Fruit fly (Drosophila melanogaster) whole organism, adult: ENCODE data around the gene Scox.

Experiments used
- CG11617 ChIP-seq: fragments of 200-800 bp; sonication (Bioruptor generic); optimal IDR thresholded peaks from 2 replicates; lab custom pipeline; 2017; ENCODE audit warnings: mild to moderate bottlenecking, missing biosample characterization, missing genetic modification reagents, missing genetic modification characterization
- CG12768 ChIP-seq: fragments of 200-800 bp; sonication (Bioruptor generic); optimal IDR thresholded peaks from 2 replicates; lab custom pipeline; 2017; ENCODE audit warnings: missing biosample characterization, missing genetic modification characterization, mild to moderate bottlenecking, moderate library complexity, missing genetic modification reagents
- CG14711 ChIP-seq: fragments of 200-800 bp; sonication (Bioruptor generic); optimal IDR thresholded peaks from 2 replicates; lab custom pipeline; 2018; ENCODE audit warnings: missing biosample characterization, mild to moderate bottlenecking, missing genetic modification characterization, moderate library complexity
- CG1620 ChIP-seq: fragments of 200-800 bp; sonication (Bioruptor generic); optimal IDR thresholded peaks from 2 replicates; lab custom pipeline; 2016; ENCODE audit warnings: missing biosample characterization, missing genetic modification characterization
- CG33017 ChIP-seq: fragments of 200-800 bp; sonication (Bioruptor generic); optimal IDR thresholded peaks from 2 replicates; lab custom pipeline; 2018; ENCODE audit warnings: missing biosample characterization, mild to moderate bottlenecking, missing genetic modification characterization, moderate library complexity
- CG5204 ChIP-seq: fragments of 200-800 bp; sonication (Bioruptor generic); optimal IDR thresholded peaks from 2 replicates; lab custom pipeline; 2016; ENCODE audit warnings: missing biosample characterization, missing genetic modification characterization
- CG7045 ChIP-seq: fragments of 200-800 bp; sonication (Bioruptor generic); optimal IDR thresholded peaks from 2 replicates; lab custom pipeline; 2017; ENCODE audit warnings: missing biosample characterization, mild to moderate bottlenecking, missing genetic modification characterization
- CG7101 ChIP-seq: fragments of 200-800 bp; sonication (Bioruptor generic); optimal IDR thresholded peaks from 2 replicates; lab custom pipeline; 2018; ENCODE audit warnings: missing biosample characterization, mild to moderate bottlenecking, missing genetic modification characterization, moderate library complexity
- Clk ChIP-seq: fragments of 200-800 bp; sonication (Bioruptor generic); optimal IDR thresholded peaks from 2 replicates; lab custom pipeline; 2017; ENCODE audit warnings: missing biosample characterization, missing genetic modification characterization
- Crg-1 ChIP-seq: fragments of 200-800 bp; sonication (Bioruptor generic); optimal IDR thresholded peaks from 2 replicates; lab custom pipeline; 2016; ENCODE audit warnings: missing biosample characterization, missing genetic modification characterization
- Hr96 ChIP-seq: fragments of 200-800 bp; sonication (Bioruptor generic); optimal IDR thresholded peaks from 2 replicates; lab custom pipeline; 2016; ENCODE audit warnings: missing biosample characterization, missing genetic modification characterization
- Mnt ChIP-seq: fragments of 200-800 bp; sonication (Bioruptor generic); optimal IDR thresholded peaks from 2 replicates; lab custom pipeline; 2016; ENCODE audit warnings: missing biosample characterization, mild to moderate bottlenecking, missing genetic modification characterization
- bab1 ChIP-seq: fragments of 200-800 bp; sonication (Bioruptor generic); optimal IDR thresholded peaks from 3 replicates; lab custom pipeline; 2019; ENCODE audit warnings: missing biosample characterization, mild to moderate bottlenecking, missing genetic modification characterization, moderate library complexity
- cic ChIP-seq: fragments of 200-800 bp; sonication (Bioruptor generic); optimal IDR thresholded peaks from 2 replicates; lab custom pipeline; 2017; ENCODE audit warnings: missing biosample characterization, mild to moderate bottlenecking, missing genetic modification characterization, moderate library complexity
- cnc ChIP-seq, 2 experiments: fragments of >200 bp; optimal IDR thresholded peaks; 2 replicates each; lab custom pipeline; 2017
- kay ChIP-seq: fragments of 200-800 bp; sonication (Bioruptor generic); peaks from one replicate; lab custom pipeline; 2016; ENCODE audit warnings: missing biosample characterization, missing genetic modification characterization, borderline replicate concordance
- ovo ChIP-seq: fragments of 200-800 bp; sonication (Bioruptor generic); optimal IDR thresholded peaks from 2 replicates; lab custom pipeline; 2016; ENCODE audit warnings: missing biosample characterization, missing genetic modification characterization
- pad ChIP-seq: fragments of 200-800 bp; sonication (Bioruptor generic); optimal IDR thresholded peaks from 3 replicates; lab custom pipeline; 2017; ENCODE audit warnings: missing biosample characterization, missing genetic modification characterization, mild to moderate bottlenecking, moderate library complexity, missing genetic modification reagents
- tj ChIP-seq: fragments of 200-800 bp; sonication (Bioruptor generic); optimal IDR thresholded peaks from 3 replicates; lab custom pipeline; 2017; ENCODE audit warnings: missing biosample characterization, mild to moderate bottlenecking, missing genetic modification characterization, moderate library complexity
- toe ChIP-seq: fragments of 200-800 bp; sonication (Bioruptor generic); optimal IDR thresholded peaks from 2 replicates; lab custom pipeline; 2016; ENCODE audit warnings: missing biosample characterization, missing genetic modification characterization

The Scox gene

DNA sequence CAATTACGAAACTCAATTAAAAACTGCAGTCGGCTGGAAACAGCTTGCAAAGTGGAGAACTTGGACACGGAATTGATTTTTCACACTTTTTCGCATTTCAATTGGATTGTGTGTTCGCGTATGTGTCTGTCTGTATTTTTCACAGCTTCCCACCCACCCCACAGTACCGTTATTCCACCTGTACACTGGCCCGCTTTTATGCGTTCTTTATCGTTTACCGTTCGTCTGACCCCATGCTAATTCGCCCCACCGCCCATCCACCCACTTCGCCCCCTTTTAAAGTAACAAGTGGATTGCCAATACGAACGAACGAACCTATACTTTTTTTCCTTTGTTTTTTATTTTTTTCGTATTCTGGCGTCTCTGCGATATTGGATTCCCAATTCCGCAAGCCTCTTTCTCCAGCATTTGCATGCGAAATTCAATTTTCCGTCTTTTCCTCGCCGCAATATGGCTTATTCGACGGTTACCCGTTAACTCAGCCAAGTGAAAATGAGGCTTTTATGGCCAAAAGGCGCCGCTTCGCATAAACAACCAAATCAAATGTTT lies 13.4 kb upstream of the Scox start:
- peak; percentile 9 for TF ChIP-seq pad (GFP tag; lab: Kevin White, UChicago)
- peak; percentile 86 for TF ChIP-seq ovo
- TF ChIP-seq Clk (GFP tag; lab: Kevin White, UChicago): no peak
- peak; percentile 41 for TF ChIP-seq tj (GFP tag; lab: Kevin White, UChicago)
- TF ChIP-seq CG11617 (GFP tag; lab: Kevin White, UChicago): no peak
- no peak for TF ChIP-seq CG33017 (tag; lab: Kevin White, UChicago)
- TF ChIP-seq CG14711 (tag; lab: Kevin White, UChicago): no peak

dm6 chr2L:4981278-4981966 lies 12.7 kb upstream of the Scox start, which contains the start of the genes CG8892 and CG34126:
TSS of gene CG8892 (minus strand) at chr2L:4981592.
TSS of gene CG34126 (plus strand) at chr2L:4981614.
- TF ChIP-seq pad (GFP tag; lab: Kevin White, UChicago) (peak; percentile 96), Hr96 (GFP tag; lab: Kevin White, UChicago) (peak; percentile 96), Crg-1 (GFP tag; lab: Kevin White, UChicago) (peak; percentile 99), bab1 (peak; percentile 95), toe (peak; percentile 99), cnc (optimal IDR thresholded peaks at IDR 0.05; lab: Kevin White, UChicago) (no peak), cic (GFP tag; lab: Kevin White, UChicago) (peak; percentile 89), CG33017 (tag; lab: Kevin White, UChicago) (peak; percentile 96), CG7045 (GFP tag; lab: Kevin White, UChicago) (peak; percentile 97), CG7101 (tag; lab: Kevin White, UChicago) (peak; percentile 98), CG14711 (tag; lab: Kevin White, UChicago) (peak; percentile 95), tj (GFP tag; lab: Kevin White, UChicago) (peak; percentile 90), CG1620 (GFP tag; lab: Kevin White, UChicago) (peak; percentile 99), Mnt (GFP tag; lab: Kevin White, UChicago) (peak; percentile 97), kay (GFP tag; lab: Kevin White, UChicago) (no peak), CG11617 (GFP tag; lab: Kevin White, UChicago) (peak; percentile 99), Clk (GFP tag; lab: Kevin White, UChicago) (peak; percentile 99), CG12768 (peak; percentile 99), ovo (peak; percentile 99), CG5204 (peak; percentile 98)

DNA sequence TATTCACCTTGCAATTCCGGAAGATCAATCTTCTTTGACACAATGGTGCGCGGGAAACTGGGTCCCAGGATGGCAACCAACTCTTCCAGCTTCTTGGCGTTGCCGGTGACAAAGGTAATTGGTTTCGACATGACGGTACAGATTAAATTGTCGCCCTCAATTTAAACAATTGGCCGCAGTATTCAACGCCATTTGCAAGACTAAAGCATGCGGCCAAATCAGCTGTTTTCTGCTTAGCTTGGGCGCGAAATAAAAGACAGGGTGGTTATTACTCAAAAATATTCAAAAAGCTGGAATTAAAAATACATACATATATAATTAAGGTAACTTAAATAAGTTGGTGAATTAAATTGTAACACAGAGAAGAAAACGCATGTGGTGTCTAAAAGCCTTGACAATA lies 10.4 kb upstream of the Scox start, which contains the start of gene CG8891:
CG8891 (minus strand) TSS at position 242 of the 400 bp plus-strand sequence.
- TF ChIP-seq bab1 (peak; percentile 14), CG7101 (tag; lab: Kevin White, UChicago) (no peak), Mnt (GFP tag; lab: Kevin White, UChicago) (peak; percentile 51)

DNA sequence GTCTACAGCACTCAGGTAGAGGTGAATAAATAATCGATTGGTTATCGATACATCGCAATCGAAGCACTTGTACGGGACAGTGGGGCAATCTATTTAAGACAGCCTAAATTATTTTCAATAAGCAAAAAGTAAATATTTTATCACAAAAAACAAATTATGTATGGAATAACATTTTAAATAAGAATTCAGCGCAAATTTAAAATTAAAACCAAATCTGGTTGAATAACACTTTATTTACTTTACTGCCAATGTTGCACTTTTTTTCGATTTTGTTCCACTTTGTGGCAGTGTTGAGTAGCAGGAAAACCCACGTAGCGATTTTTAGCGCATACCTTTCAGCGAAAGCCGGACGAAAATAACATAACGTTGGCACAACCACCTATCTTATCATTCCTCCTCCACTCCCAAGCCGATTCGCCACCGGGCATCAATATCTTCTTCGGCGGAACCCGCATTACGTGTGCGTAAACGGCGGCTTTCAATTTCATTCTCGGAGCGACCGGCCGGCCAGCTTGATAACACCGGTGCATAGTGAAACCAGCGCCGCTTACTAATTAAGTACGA lies 8.3 kb upstream of the Scox start, which contains the start of the genes Gmd and CG3792:
Gmd (minus strand) TSS at position 36 of the 564 bp plus-strand sequence.
CG3792 (plus strand) TSS at position 325 of the 564 bp plus-strand sequence.
- TF ChIP-seq CG1620 (GFP tag; lab: Kevin White, UChicago) (peak; percentile 95), cic (GFP tag; lab: Kevin White, UChicago) (peak; percentile 84), bab1 (peak; percentile 95), Crg-1 (GFP tag; lab: Kevin White, UChicago) (peak; percentile 92), CG5204 (no peak), Mnt (GFP tag; lab: Kevin White, UChicago) (peak; percentile 86), cnc (optimal IDR thresholded peaks at IDR 0.05; lab: Kevin White, UChicago) (no peak), Hr96 (GFP tag; lab: Kevin White, UChicago) (no peak), kay (GFP tag; lab: Kevin White, UChicago) (no peak), CG11617 (GFP tag; lab: Kevin White, UChicago) (peak; percentile 95), ovo (peak; percentile 83), CG33017 (tag; lab: Kevin White, UChicago) (peak; percentile 89), CG12768 (peak; percentile 96), CG7045 (GFP tag; lab: Kevin White, UChicago) (peak; percentile 94), CG14711 (tag; lab: Kevin White, UChicago) (peak; percentile 89), tj (GFP tag; lab: Kevin White, UChicago) (peak; percentile 95), toe (no peak), Clk (GFP tag; lab: Kevin White, UChicago) (peak; percentile 90), pad (GFP tag; lab: Kevin White, UChicago) (peak; percentile 86), CG7101 (tag; lab: Kevin White, UChicago) (peak; percentile 93)

DNA sequence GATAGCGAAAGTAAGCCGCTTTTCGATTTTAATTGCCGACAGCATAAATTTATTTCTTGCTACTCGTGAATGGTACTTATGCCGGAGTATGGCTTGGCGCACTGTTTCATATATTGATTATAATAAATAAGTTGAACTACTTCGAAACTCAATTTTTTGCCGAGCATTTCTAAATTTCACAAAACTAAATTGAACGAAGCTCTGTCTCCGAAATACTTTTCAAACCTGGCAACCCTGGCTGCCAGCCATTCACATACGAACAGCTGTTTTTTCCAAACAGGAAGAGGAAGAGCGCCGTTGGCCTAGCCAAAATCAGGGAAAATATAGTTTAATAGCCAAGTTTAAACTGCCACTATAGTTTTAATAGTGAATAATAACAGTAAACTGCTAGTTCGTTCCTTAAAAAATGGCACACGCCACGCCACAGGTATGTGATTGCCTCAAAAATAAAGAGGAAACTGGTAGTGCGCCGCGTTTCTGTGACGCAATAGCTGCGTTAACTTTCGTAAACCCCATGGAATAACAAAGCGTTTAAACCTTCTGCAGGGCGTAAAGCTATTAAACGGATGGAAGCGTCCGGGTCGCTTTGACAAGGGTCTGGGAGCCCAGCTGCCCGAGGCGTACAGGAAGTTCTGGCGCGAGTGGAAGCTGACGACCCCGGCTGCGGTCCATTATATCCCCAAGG lies 5.1 kb upstream of the Scox start, which contains the start of gene mRpL28:
mRpL28 (plus strand) TSS at position 246 of the 685 bp plus-strand sequence.
- TF ChIP-seq toe (no peak), CG14711 (tag; lab: Kevin White, UChicago) (peak; percentile 94), cnc (optimal IDR thresholded peaks at IDR 0.05; lab: Kevin White, UChicago) (no peak), Mnt (GFP tag; lab: Kevin White, UChicago) (peak; percentile 44), CG7101 (tag; lab: Kevin White, UChicago) (peak; percentile 15), CG11617 (GFP tag; lab: Kevin White, UChicago) (peak; percentile 11), cic (GFP tag; lab: Kevin White, UChicago) (no peak), CG33017 (tag; lab: Kevin White, UChicago) (no peak), CG7045 (GFP tag; lab: Kevin White, UChicago) (no peak), ovo (no peak), Hr96 (GFP tag; lab: Kevin White, UChicago) (no peak), tj (GFP tag; lab: Kevin White, UChicago) (peak; percentile 2), bab1 (peak; percentile 65)
